Fruit fly (Drosophila melanogaster) whole organism, wandering third instar larva: ENCODE measurements around the gene CG3699.

Source experiments
- Abd-B ChIP-seq: fragments of >200 bp; optimal IDR thresholded peaks from 2 replicates; lab custom pipeline; 2017; ENCODE audit warnings: missing biosample characterization, missing genetic modification characterization
- CG32264 ChIP-seq: fragments of 200-800 bp; sonication (Bioruptor generic); optimal IDR thresholded peaks from 2 replicates; lab custom pipeline; 2016; ENCODE audit warnings: missing biosample characterization, missing genetic modification characterization
- CG9705 ChIP-seq: fragments of 200-800 bp; sonication (Bioruptor generic); optimal IDR thresholded peaks from 2 replicates; lab custom pipeline; 2018; ENCODE audit warnings: missing biosample characterization, mild to moderate bottlenecking, missing genetic modification characterization
- CrebA ChIP-seq: fragments of 200-800 bp; sonication (Bioruptor generic); optimal IDR thresholded peaks from 2 replicates; lab custom pipeline; 2016; ENCODE audit warnings: missing biosample characterization, mild to moderate bottlenecking, missing genetic modification characterization, borderline replicate concordance
- Dfd ChIP-seq: fragments of >200 bp; optimal IDR thresholded peaks from 2 replicates; lab custom pipeline; 2017; ENCODE audit warnings: missing biosample characterization, missing genetic modification characterization
- Dif ChIP-seq: fragments of 200-275, 200-300 bp; sonication (Bioruptor generic); optimal IDR thresholded peaks from 2 replicates; lab custom pipeline; 2018; ENCODE audit warnings: missing biosample characterization, missing genetic modification characterization; ENCODE audit not compliant: partially characterized antibody
- GATAd ChIP-seq: sonication (Bioruptor generic); optimal IDR thresholded peaks from 2 replicates; lab custom pipeline; 2016; ENCODE audit warnings: missing biosample characterization, missing genetic modification characterization
- HLH106 ChIP-seq: fragments of 200-800 bp; optimal IDR thresholded peaks from 3 replicates; lab custom pipeline; 2019; ENCODE audit warnings: missing biosample characterization, mild to moderate bottlenecking, missing genetic modification characterization, moderate library complexity
- Hnf4 ChIP-seq: fragments of 200-800 bp; sonication (Bioruptor generic); optimal IDR thresholded peaks from 2 replicates; lab custom pipeline; 2016; ENCODE audit warnings: missing biosample characterization, mild to moderate bottlenecking, missing genetic modification characterization
- Hr78 ChIP-seq: fragments of >200 bp; optimal IDR thresholded peaks from 2 replicates; lab custom pipeline; 2017; ENCODE audit warnings: missing biosample characterization, missing genetic modification characterization
- Hr83 ChIP-seq: fragments of 200-300 bp; sonication (Bioruptor generic); optimal IDR thresholded peaks from 2 replicates; lab custom pipeline; 2016; ENCODE audit warnings: missing biosample characterization, mild to moderate bottlenecking, missing genetic modification characterization, moderate library complexity; ENCODE audit not compliant: poor library complexity, severe bottlenecking
- Jra ChIP-seq: sonication (Bioruptor generic); optimal IDR thresholded peaks from 2 replicates; lab custom pipeline; 2016; ENCODE audit warnings: missing biosample characterization, missing genetic modification characterization
- Mio ChIP-seq: sonication (Bioruptor generic); optimal IDR thresholded peaks from 2 replicates; lab custom pipeline; 2016; ENCODE audit warnings: missing biosample characterization, missing genetic modification characterization
- Myc ChIP-seq: fragments of >200 bp; optimal IDR thresholded peaks from 2 replicates; lab custom pipeline; 2017
- N ChIP-seq: fragments of >200 bp; optimal IDR thresholded peaks from 2 replicates; lab custom pipeline; 2018; ENCODE audit warnings: missing biosample characterization, missing external identifiers, missing genetic modification characterization
- OdsH ChIP-seq: fragments of 200-800 bp; sonication (Bioruptor generic); optimal IDR thresholded peaks from 2 replicates; lab custom pipeline; 2016; ENCODE audit warnings: missing biosample characterization, mild to moderate bottlenecking, missing genetic modification characterization
- Rel ChIP-seq, 2 experiments: fragments of 200-800 bp; sonication (Bioruptor generic) in 1 of 2; optimal IDR thresholded peaks; 2 replicates in 1 of 2; 3 replicates in 1 of 2; lab custom pipeline; 2016 to 2019; ENCODE audit warnings: mild to moderate bottlenecking in 2 of 2, missing biosample characterization in 2 of 2, missing genetic modification characterization in 2 of 2, moderate library complexity in 1 of 2
- Sp1 ChIP-seq: fragments of 200-800 bp; sonication (Bioruptor generic); optimal IDR thresholded peaks from 3 replicates; lab custom pipeline; 2019; ENCODE audit warnings: missing biosample characterization, mild to moderate bottlenecking, missing genetic modification characterization, moderate library complexity
- Vsx2 ChIP-seq: fragments of 200-300, 225-300 bp; sonication (Bioruptor generic); optimal IDR thresholded peaks from 2 replicates; lab custom pipeline; 2018; ENCODE audit warnings: missing biosample characterization, missing genetic modification characterization; ENCODE audit not compliant: partially characterized antibody
- br ChIP-seq: fragments of 200-800 bp; sonication (Bioruptor generic); optimal IDR thresholded peaks from 2 replicates; lab custom pipeline; 2016; ENCODE audit warnings: missing biosample characterization, missing genetic modification characterization
- brk ChIP-seq: fragments of 200-800 bp; sonication (Bioruptor generic); optimal IDR thresholded peaks from 2 replicates; lab custom pipeline; 2016; ENCODE audit warnings: missing biosample characterization, mild to moderate bottlenecking, missing genetic modification characterization
- dl ChIP-seq, 2 experiments: fragments of 175-275, 200-275 bp in 1 of 2; fragments of 200-275 bp in 1 of 2; sonication (Bioruptor generic); optimal IDR thresholded peaks; lab custom pipeline; 2018; ENCODE audit warnings: mild to moderate bottlenecking in 2 of 2, missing biosample characterization in 2 of 2, missing genetic modification characterization in 2 of 2, moderate library complexity in 2 of 2; ENCODE audit not compliant: partially characterized antibody in 2 of 2, insufficient read depth in 1 of 2
- dmrt93B ChIP-seq: fragments of 200-800 bp; sonication (Bioruptor generic); optimal IDR thresholded peaks from 2 replicates; lab custom pipeline; 2018; ENCODE audit warnings: missing biosample characterization, mild to moderate bottlenecking, missing genetic modification characterization
- dsf ChIP-seq: sonication (Bioruptor generic); optimal IDR thresholded peaks from 2 replicates; lab custom pipeline; 2016; ENCODE audit warnings: missing biosample characterization, missing genetic modification characterization, borderline replicate concordance
- ey ChIP-seq: fragments of 200-800 bp; sonication (Bioruptor generic); optimal IDR thresholded peaks from 2 replicates; lab custom pipeline; 2016; ENCODE audit warnings: missing biosample characterization, missing genetic modification characterization
- foxo ChIP-seq, 2 experiments: fragments of 200-800 bp; sonication (Bioruptor generic); optimal IDR thresholded peaks; 2 replicates in 1 of 2; 3 replicates in 1 of 2; lab custom pipeline; 2016 to 2017; ENCODE audit warnings: missing biosample characterization in 2 of 2, missing genetic modification characterization in 2 of 2
- fru ChIP-seq: fragments of 200-800 bp; sonication (Bioruptor generic); optimal IDR thresholded peaks from 3 replicates; lab custom pipeline; 2016; ENCODE audit warnings: missing biosample characterization, mild to moderate bottlenecking, missing genetic modification characterization
- h ChIP-seq: fragments of 200-800 bp; sonication (Bioruptor generic); optimal IDR thresholded peaks from 3 replicates; lab custom pipeline; 2016; ENCODE audit warnings: missing biosample characterization, mild to moderate bottlenecking, missing genetic modification characterization
- jim ChIP-seq: fragments of 175-275, 200-325 bp; sonication (Bioruptor generic); optimal IDR thresholded peaks from 2 replicates; lab custom pipeline; 2016; ENCODE audit warnings: missing biosample characterization, mild to moderate bottlenecking, missing genetic modification characterization
- lola ChIP-seq: fragments of >200 bp; optimal IDR thresholded peaks from 2 replicates; lab custom pipeline; 2017; ENCODE audit warnings: missing biosample characterization, missing genetic modification characterization
- pan ChIP-seq: fragments of >200 bp; optimal IDR thresholded peaks from 2 replicates; lab custom pipeline; 2017
- psq ChIP-seq: fragments of 200-800 bp; sonication (Bioruptor generic); optimal IDR thresholded peaks from 3 replicates; lab custom pipeline; 2017; ENCODE audit warnings: missing biosample characterization, mild to moderate bottlenecking, missing genetic modification characterization, moderate library complexity
- rgr ChIP-seq: fragments of 200-800 bp; sonication (Bioruptor generic); optimal IDR thresholded peaks from 3 replicates; lab custom pipeline; 2016; ENCODE audit warnings: missing biosample characterization, mild to moderate bottlenecking, missing genetic modification characterization
- sage ChIP-seq: fragments of 200-800 bp; sonication (Bioruptor generic); optimal IDR thresholded peaks from 2 replicates; lab custom pipeline; 2016; ENCODE audit warnings: missing biosample characterization, mild to moderate bottlenecking, missing genetic modification characterization
- sv ChIP-seq: fragments of 200-800 bp; sonication (Bioruptor generic); optimal IDR thresholded peaks from 3 replicates; lab custom pipeline; 2016; ENCODE audit warnings: missing biosample characterization, missing genetic modification characterization
- tai ChIP-seq: sonication (Bioruptor generic); optimal IDR thresholded peaks from 2 replicates; lab custom pipeline; 2016; ENCODE audit warnings: missing biosample characterization, missing genetic modification characterization
- usp ChIP-seq: fragments of >200 bp; optimal IDR thresholded peaks from 2 replicates; lab custom pipeline; 2017; ENCODE audit warnings: missing biosample characterization, missing genetic modification characterization
- woc ChIP-seq: sonication (Bioruptor generic); optimal IDR thresholded peaks from 2 replicates; lab custom pipeline; 2016; ENCODE audit warnings: missing biosample characterization, mild to moderate bottlenecking, missing genetic modification characterization

CG3699 gene

dm6 chrX:940580-941184 lies 6.6 kb downstream of the CG3699 start, which contains the start of the genes CG3704 and mus81:
Gene CG3704, minus strand, starts transcription at chrX:940805.
Gene mus81, plus strand, starts transcription at chrX:941075.
- TF ChIP-seq rgr, result peak; percentile 9
- no peak for TF ChIP-seq dmrt93B (GFP tag; lab: Kevin White, UChicago)
- TF ChIP-seq psq (GFP tag; lab: Kevin White, UChicago), result peak; percentile 4
- peak; percentile 11 for TF ChIP-seq HLH106 (tag; lab: Kevin White, UChicago)
- TF ChIP-seq CrebA (GFP tag; lab: Kevin White, UChicago), result no peak

dm6 chrX:935901-936207 lies 11.4 kb downstream of the CG3699 start:
- TF ChIP-seq CG9705 (GFP tag; lab: Kevin White, UChicago) (no peak), dl (GFP tag; optimal IDR thresholded peaks at IDR 0.05; lab: Kevin White, UChicago; ENCODE audit: insufficient read depth in 1 of 2, partially characterized antibody in 2 of 2) (no peak), HLH106 (tag; lab: Kevin White, UChicago) (no peak), CrebA (GFP tag; lab: Kevin White, UChicago) (no peak), Mio (GFP tag; lab: Kevin White, UChicago) (no peak), sv (GFP tag; lab: Kevin White, UChicago) (no peak), tai (GFP tag; lab: Kevin White, UChicago) (no peak), fru (GFP tag; lab: Kevin White, UChicago) (no peak), pan (lab: Kevin White, UChicago) (no peak), usp (GFP tag; lab: Kevin White, UChicago) (no peak), ey (GFP tag; lab: Kevin White, UChicago) (no peak), h (GFP tag; lab: Kevin White, UChicago) (no peak), rgr (no peak), psq (GFP tag; lab: Kevin White, UChicago) (no peak)
- TF ChIP-seq, all 38 proteins: peak for 0

DNA sequence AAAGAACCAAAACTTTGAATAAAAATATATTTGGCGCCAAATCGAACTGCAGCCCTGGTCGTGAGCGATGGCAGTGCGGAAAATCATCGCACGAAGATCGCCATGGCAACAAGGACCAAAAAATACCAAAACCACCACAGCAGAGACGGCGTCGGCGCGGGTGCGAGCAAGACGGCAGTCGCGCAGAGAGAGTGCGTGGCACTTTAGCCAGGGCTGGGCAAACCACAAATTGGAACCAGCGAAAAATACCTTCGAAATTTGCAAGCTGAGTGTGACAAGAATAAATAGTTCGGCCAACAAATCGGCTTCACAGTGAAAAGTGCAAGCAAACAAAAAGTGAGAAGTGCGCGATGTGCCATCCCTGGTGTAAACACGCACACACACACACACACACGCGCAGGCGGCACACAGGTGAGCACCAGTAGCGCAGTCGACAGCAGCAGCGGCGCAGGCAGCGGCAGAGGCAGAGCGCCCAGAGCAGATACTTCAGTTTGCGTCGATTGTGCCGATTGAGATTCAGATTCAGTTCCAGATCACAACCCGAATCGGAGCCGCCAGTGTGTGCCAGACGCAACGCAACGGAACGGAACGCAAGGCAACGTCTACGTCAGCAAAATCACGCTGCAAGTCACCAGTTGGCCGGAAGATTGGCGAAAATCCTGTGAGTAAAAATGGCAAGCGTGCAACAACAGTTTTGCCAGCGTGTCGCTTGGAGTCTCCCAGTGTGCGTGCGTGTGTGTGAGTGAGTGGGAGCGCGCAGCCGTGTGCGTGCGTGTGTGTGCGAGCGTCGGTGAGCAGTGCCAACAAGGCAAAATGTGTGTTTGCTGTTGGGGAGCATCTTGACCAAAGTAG lies 12.0 kb downstream of the CG3699 start, which contains the start of gene TRAM:
TRAM (plus strand) TSS at position 184 of the 852 bp plus-strand sequence.
- TF ChIP-seq woc (GFP tag; lab: Kevin White, UChicago), result peak; percentile 94
- peak; percentile 98 for TF ChIP-seq CG9705 (GFP tag; lab: Kevin White, UChicago)
- no peak for TF ChIP-seq Jra (GFP tag; lab: Kevin White, UChicago)
- peak; percentile 98 for TF ChIP-seq Sp1 (GFP tag; lab: Kevin White, UChicago)
- no peak for TF ChIP-seq jim (GFP tag; lab: Kevin White, UChicago)
- TF ChIP-seq OdsH (GFP tag; lab: Kevin White, UChicago), result peak; percentile 96
- peak; percentile 98 for TF ChIP-seq br
- TF ChIP-seq sv (GFP tag; lab: Kevin White, UChicago), result peak; percentile 95
- TF ChIP-seq h (GFP tag; lab: Kevin White, UChicago), result peak; percentile 98
- peak; percentile 59 for TF ChIP-seq Rel (GFP tag; optimal IDR thresholded peaks at IDR 0.05; lab: Kevin White, UChicago)
- peak; percentile 92 for TF ChIP-seq Rel (tag; optimal IDR thresholded peaks at IDR 0.05; lab: Kevin White, UChicago)
- peak; percentile 89 for TF ChIP-seq Hr83
- TF ChIP-seq Hnf4 (GFP tag; lab: Kevin White, UChicago), result no peak
- peak; percentile 97 for TF ChIP-seq Dfd (GFP tag; lab: Kevin White, UChicago)
- no peak for TF ChIP-seq sage
- TF ChIP-seq rgr, result peak; percentile 97
- peak; percentile 93 for TF ChIP-seq psq (GFP tag; lab: Kevin White, UChicago)
- TF ChIP-seq Vsx2 (GFP tag; lab: Kevin White, UChicago), result no peak
- no peak for TF ChIP-seq tai (GFP tag; lab: Kevin White, UChicago)
- no peak for TF ChIP-seq Abd-B
- peak; percentile 46 for TF ChIP-seq N
- TF ChIP-seq brk (GFP tag; lab: Kevin White, UChicago), result no peak
- no peak for TF ChIP-seq usp (GFP tag; lab: Kevin White, UChicago)
- peak; percentile 98 for TF ChIP-seq fru (GFP tag; lab: Kevin White, UChicago)
- TF ChIP-seq HLH106 (tag; lab: Kevin White, UChicago), result peak; percentile 98
- peak; percentile 98 for TF ChIP-seq ey (GFP tag; lab: Kevin White, UChicago)
- TF ChIP-seq CG32264, result peak; percentile 84
- TF ChIP-seq foxo (GFP tag; optimal IDR thresholded peaks at IDR 0.05; lab: Kevin White, UChicago), result peak; percentile 78 to 98
- TF ChIP-seq CrebA (GFP tag; lab: Kevin White, UChicago), result no peak
- no peak for TF ChIP-seq Myc (lab: Kevin White, UChicago)
- peak; percentile 75 for TF ChIP-seq GATAd (GFP tag; lab: Kevin White, UChicago)
- no peak for TF ChIP-seq dl (GFP tag; optimal IDR thresholded peaks at IDR 0.05; lab: Kevin White, UChicago; ENCODE audit: insufficient read depth in 1 of 2, partially characterized antibody in 2 of 2)
- no peak for TF ChIP-seq pan (lab: Kevin White, UChicago)
- peak; percentile 75 for TF ChIP-seq Mio (GFP tag; lab: Kevin White, UChicago)
- TF ChIP-seq dsf (GFP tag; lab: Kevin White, UChicago), result no peak
- TF ChIP-seq Hr78 (GFP tag; lab: Kevin White, UChicago), result no peak
- TF ChIP-seq dmrt93B (GFP tag; lab: Kevin White, UChicago), result peak; percentile 98
- TF ChIP-seq Dif (GFP tag; lab: Kevin White, UChicago), result peak; percentile 47
- no peak for TF ChIP-seq lola
